Fruit fly (Drosophila melanogaster): Measurements from ENCODE around the gene CLIP-190.

DNA sequence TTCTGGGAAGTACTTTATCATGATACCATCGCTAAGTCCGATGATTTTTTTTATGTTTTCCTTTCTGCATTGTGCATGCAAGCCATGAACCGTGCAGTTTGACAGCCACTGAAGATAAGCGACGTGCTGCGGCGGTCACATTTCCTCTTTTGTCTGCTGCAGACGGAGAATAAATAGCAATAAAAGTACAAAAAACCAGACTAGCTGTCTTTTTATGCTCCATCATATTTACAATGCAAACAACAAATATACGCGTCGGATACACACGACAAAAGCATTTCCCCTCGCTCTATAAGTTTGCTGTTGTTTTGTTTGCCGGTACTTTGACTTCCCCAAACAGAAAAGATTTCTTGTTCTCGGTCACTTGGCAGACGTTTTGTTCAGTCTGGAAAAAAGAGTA is 4.7 kb upstream of the CLIP-190 start:
- TF ChIP-seq CG15710 (tag; optimal IDR thresholded peaks at IDR 0.05) (peak; percentile 21), EcR (GFP tag; optimal IDR thresholded peaks at IDR 0.05) (peak; percentile 57), D1 (tag; optimal IDR thresholded peaks at IDR 0.05) (no peak), CG12605 (GFP tag; IDR thresholded peaks at IDR 0.05) (no peak), CG8301 (tag; optimal IDR thresholded peaks at IDR 0.05) (no peak), fd96Ca (GFP tag; IDR thresholded peaks at IDR 0.05) (no peak), gl (tag; optimal IDR thresholded peaks at IDR 0.05) (peak; percentile 78), Pif1A (GFP tag; optimal IDR thresholded peaks at IDR 0.05) (peak; percentile 56)

Data from whole organism, pupa.